Worm (Caenorhabditis elegans) whole organism, L4 larva: Measurements from ENCODE around the gene M79.2.

ENCODE experiments used
- F37D6.2 ChIP-seq: sonication (generic microtip); optimal IDR thresholded peaks from 2 replicates; lab custom pipeline; 2016; ENCODE audit warnings: mild to moderate bottlenecking, missing genetic modification characterization, missing compliant biosample characterization
- Y5F2A.4 ChIP-seq: fragments of 200-800 bp; sonication (Bioruptor generic); optimal IDR thresholded peaks from 2 replicates; lab custom pipeline; 2018; ENCODE audit warnings: mild to moderate bottlenecking, missing genetic modification characterization, missing compliant biosample characterization
- Y75B8A.6 ChIP-seq: fragments of 200-800 bp; sonication (Bioruptor generic); IDR thresholded peaks from 2 replicates; pipeline ENCODE4 v1.3.6; 2022; ENCODE audit warnings: missing genetic modification reagents, missing genetic modification characterization, missing compliant biosample characterization
- aha-1 ChIP-seq: fragments of 150-350 bp; peaks from one replicate; lab custom pipeline; 2014; ENCODE audit warnings: missing biosample characterization, missing genetic modification characterization
- arid-1 ChIP-seq: fragments of 200-800 bp; sonication (Bioruptor generic); conservative IDR thresholded peaks from 2 replicates; pipeline ENCODE4 v1.3.6; 2022; ENCODE audit warnings: missing genetic modification reagents, missing genetic modification characterization, missing compliant biosample characterization
- attf-4 ChIP-seq: sonication (generic microtip); optimal IDR thresholded peaks from 3 replicates; lab custom pipeline; 2017; ENCODE audit warnings: missing biosample characterization, missing genetic modification characterization
- ceh-20 ChIP-seq: fragments of 200-800 bp; sonication (Bioruptor generic); IDR thresholded peaks from 2 replicates; pipeline ENCODE4 v1.3.6; 2022; ENCODE audit warnings: missing genetic modification reagents, missing genetic modification characterization, missing compliant biosample characterization
- ceh-82 ChIP-seq: sonication (generic microtip); optimal IDR thresholded peaks from 2 replicates; lab custom pipeline; 2017; ENCODE audit warnings: missing biosample characterization, missing genetic modification characterization
- daf-12 ChIP-seq: fragments of 150-350 bp; optimal IDR thresholded peaks from 2 replicates; lab custom pipeline; 2014; ENCODE audit warnings: missing biosample characterization, missing genetic modification reagents, missing genetic modification characterization
- dmd-8 ChIP-seq: fragments of 200-800 bp; sonication (Bioruptor generic); IDR thresholded peaks from 2 replicates; pipeline ENCODE4 v1.3.6; 2022; ENCODE audit warnings: missing genetic modification characterization, missing compliant biosample characterization
- dpl-1 ChIP-seq: fragments of 150-350 bp; optimal IDR thresholded peaks from 2 replicates; lab custom pipeline; 2014; ENCODE audit warnings: missing biosample characterization, missing genetic modification reagents, missing genetic modification characterization
- fkh-10 ChIP-seq: fragments of 150-350 bp; optimal IDR thresholded peaks from 2 replicates; lab custom pipeline; 2014; ENCODE audit warnings: missing biosample characterization, missing genetic modification reagents, missing genetic modification characterization
- hlh-11 ChIP-seq: fragments of 200-800 bp; sonication (Bioruptor generic); optimal IDR thresholded peaks from 2 replicates; lab custom pipeline; 2018; ENCODE audit warnings: mild to moderate bottlenecking, missing genetic modification characterization, missing compliant biosample characterization
- hlh-30 ChIP-seq: sonication (generic microtip); optimal IDR thresholded peaks from 2 replicates; lab custom pipeline; 2017; ENCODE audit warnings: antibody characterized with exemption, mild to moderate bottlenecking, missing genetic modification characterization, missing compliant biosample characterization; ENCODE audit not compliant: insufficient read depth
- jun-1 ChIP-seq: fragments of 150-350 bp; optimal IDR thresholded peaks from 2 replicates; lab custom pipeline; 2014; ENCODE audit warnings: missing biosample characterization, missing genetic modification reagents, missing genetic modification characterization
- lin-15B ChIP-seq: fragments of 150-350 bp; sonication (generic microtip); optimal IDR thresholded peaks from 3 replicates; lab custom pipeline; 2014; ENCODE audit warnings: missing biosample characterization, missing genetic modification characterization
- lin-39 ChIP-seq: fragments of 150-350 bp; optimal IDR thresholded peaks from 2 replicates; lab custom pipeline; 2014; ENCODE audit warnings: missing biosample characterization, missing genetic modification reagents, missing genetic modification characterization
- lsy-2 ChIP-seq, 2 experiments: fragments of 150-350 bp in 1 of 2; sonication (generic microtip) in 1 of 2; optimal IDR thresholded peaks; 2 replicates each; lab custom pipeline; 2014 to 2017; ENCODE audit warnings: missing biosample characterization in 2 of 2, missing genetic modification characterization in 2 of 2
- mdt-29 ChIP-seq: fragments of 200-800 bp; sonication (Bioruptor generic); IDR thresholded peaks from 2 replicates; pipeline ENCODE4 v1.3.6; 2022; ENCODE audit warnings: missing genetic modification reagents, missing genetic modification characterization, missing compliant biosample characterization
- mes-2 ChIP-seq: sonication (generic microtip); optimal IDR thresholded peaks from 2 replicates; lab custom pipeline; 2016; ENCODE audit warnings: missing genotype, mild to moderate bottlenecking, missing genetic modification characterization, missing compliant biosample characterization; ENCODE audit not compliant: poor library complexity, severe bottlenecking
- nhr-237 ChIP-seq: sonication (generic microtip); optimal IDR thresholded peaks from 2 replicates; lab custom pipeline; 2017; ENCODE audit warnings: missing biosample characterization, missing genetic modification characterization
- nhr-42 ChIP-seq: fragments of 200-800 bp; sonication (Bioruptor generic); IDR thresholded peaks from 2 replicates; pipeline ENCODE4 v1.3.6; 2022; ENCODE audit warnings: missing genetic modification characterization, missing compliant biosample characterization
- nhr-76 ChIP-seq: fragments of 150-350 bp; optimal IDR thresholded peaks from 2 replicates; lab custom pipeline; 2014; ENCODE audit warnings: missing biosample characterization, missing genetic modification characterization
- pha-4 ChIP-seq, 2 experiments: fragments of 150-350 bp in 1 of 2; fragments of 200-800 bp in 1 of 2; sonication (Bioruptor generic) in 1 of 2; IDR thresholded peaks in 1 of 2; optimal IDR thresholded peaks in 1 of 2; 2 replicates each; pipeline versions ENCODE4 v1.3.6 to Lab custom; 2014 to 2022; ENCODE audit warnings: missing genetic modification characterization in 2 of 2, missing genetic modification reagents in 2 of 2, missing biosample characterization in 1 of 2, missing compliant biosample characterization in 1 of 2
- php-3 ChIP-seq: fragments of 200-800 bp; sonication (Bioruptor generic); IDR thresholded peaks from 2 replicates; pipeline ENCODE4 v1.3.6; 2022; ENCODE audit warnings: missing genetic modification reagents, missing genetic modification characterization, missing compliant biosample characterization
- rbr-2 ChIP-seq: sonication (generic microtip); optimal IDR thresholded peaks from 2 replicates; lab custom pipeline; 2016; ENCODE audit warnings: missing genotype, missing genetic modification characterization, missing compliant biosample characterization
- spr-1 ChIP-seq: sonication (generic microtip); optimal IDR thresholded peaks from 2 replicates; lab custom pipeline; 2016; ENCODE audit warnings: mild to moderate bottlenecking, missing genetic modification characterization, missing compliant biosample characterization
- spr-3 ChIP-seq: fragments of 200-800 bp; sonication (Bioruptor generic); optimal IDR thresholded peaks from 2 replicates; lab custom pipeline; 2018; ENCODE audit warnings: mild to moderate bottlenecking, missing genetic modification characterization, missing compliant biosample characterization
- unc-39 ChIP-seq: sonication (generic microtip); optimal IDR thresholded peaks from 2 replicates; lab custom pipeline; 2017; ENCODE audit warnings: missing biosample characterization, missing genetic modification characterization
- unc-62 ChIP-seq, 3 experiments: fragments of 150-350 bp in 1 of 3; sonication (generic microtip); optimal IDR thresholded peaks in 2 of 3; peaks in 1 of 3; 1 replicate in 1 of 3; 2 replicates in 2 of 3; lab custom pipeline; 2014 to 2017; ENCODE audit warnings: missing biosample characterization in 3 of 3, missing genetic modification characterization in 3 of 3, missing genetic modification reagents in 3 of 3, missing genotype in 1 of 3
- zfp-2 ChIP-seq: sonication (generic microtip); optimal IDR thresholded peaks from 2 replicates; lab custom pipeline; 2016; ENCODE audit warnings: mild to moderate bottlenecking, missing genetic modification characterization, missing compliant biosample characterization
- zip-2 ChIP-seq: fragments of 150-350 bp; optimal IDR thresholded peaks from 2 replicates; lab custom pipeline; 2014; ENCODE audit warnings: missing biosample characterization, missing genetic modification characterization

M79.2 gene

DNA sequence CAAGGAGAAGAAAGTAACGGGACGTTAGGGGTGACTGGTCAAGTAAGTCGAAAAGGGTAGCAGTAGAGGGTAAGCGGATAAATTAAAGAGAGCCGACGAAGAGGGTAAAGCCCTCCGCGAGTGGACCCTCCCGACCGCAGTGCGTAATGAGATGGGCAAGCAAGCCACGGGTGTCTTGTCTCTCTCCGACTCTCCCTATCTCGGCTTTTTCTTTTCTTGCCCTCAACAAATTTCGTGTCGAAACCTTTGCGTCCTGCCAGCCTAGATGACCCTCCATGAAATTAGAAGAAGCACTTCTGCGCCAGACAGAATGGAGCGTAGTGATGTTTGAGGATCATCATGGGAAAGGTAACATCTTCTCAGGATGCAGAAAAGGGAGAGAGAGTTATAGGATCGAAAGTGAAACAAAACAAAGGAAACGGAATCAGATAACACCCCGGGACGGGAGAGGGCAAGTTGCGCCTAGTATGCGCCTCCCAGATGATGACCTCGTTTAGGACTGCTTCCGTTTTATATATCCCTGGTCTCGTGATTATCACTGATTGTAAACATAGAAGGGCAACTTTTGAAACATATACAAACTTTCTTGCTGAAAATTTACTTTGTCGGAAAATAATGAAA, 34.7 kb downstream of the M79.2 start (continued):
- TF ChIP-seq daf-12 (tag; lab: Kevin White, UChicago) (no peak), nhr-237 (tag; lab: Kevin White, UChicago) (no peak)

DNA sequence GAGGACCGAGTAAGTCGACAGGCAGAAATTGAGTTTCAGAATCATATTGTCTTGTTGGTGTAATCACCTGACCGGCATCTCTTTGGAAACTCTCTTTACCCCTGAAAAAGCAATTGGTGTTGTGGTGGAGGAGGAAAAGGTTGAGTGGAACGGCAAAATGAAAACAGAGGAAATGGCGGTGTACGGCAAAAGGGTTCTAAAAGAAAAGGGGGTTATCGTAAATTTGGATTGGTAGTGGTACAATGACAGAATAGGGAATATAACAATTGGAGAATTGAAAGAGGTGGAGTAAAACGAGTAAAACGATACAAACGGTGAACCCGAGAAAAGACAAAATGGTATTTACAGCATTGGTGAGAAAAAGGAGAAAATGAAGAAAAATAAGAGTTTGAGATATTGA, 35.4 kb downstream of the M79.2 start, which contains the start of gene sdn-1:
Gene sdn-1 (minus strand): TSS at position 101 of the 400 bp plus-strand sequence.
- TF ChIP-seq aha-1 (tag; lab: Kevin White, UChicago) (peak; percentile 38), dmd-8 (GFP tag; lab: Robert Waterston, UW) (no peak), F37D6.2 (tag; lab: Kevin White, UChicago) (no peak), spr-3 (GFP tag; lab: Kevin White, UChicago) (no peak), arid-1 (no peak), jun-1 (tag; lab: Kevin White, UChicago) (no peak)

DNA sequence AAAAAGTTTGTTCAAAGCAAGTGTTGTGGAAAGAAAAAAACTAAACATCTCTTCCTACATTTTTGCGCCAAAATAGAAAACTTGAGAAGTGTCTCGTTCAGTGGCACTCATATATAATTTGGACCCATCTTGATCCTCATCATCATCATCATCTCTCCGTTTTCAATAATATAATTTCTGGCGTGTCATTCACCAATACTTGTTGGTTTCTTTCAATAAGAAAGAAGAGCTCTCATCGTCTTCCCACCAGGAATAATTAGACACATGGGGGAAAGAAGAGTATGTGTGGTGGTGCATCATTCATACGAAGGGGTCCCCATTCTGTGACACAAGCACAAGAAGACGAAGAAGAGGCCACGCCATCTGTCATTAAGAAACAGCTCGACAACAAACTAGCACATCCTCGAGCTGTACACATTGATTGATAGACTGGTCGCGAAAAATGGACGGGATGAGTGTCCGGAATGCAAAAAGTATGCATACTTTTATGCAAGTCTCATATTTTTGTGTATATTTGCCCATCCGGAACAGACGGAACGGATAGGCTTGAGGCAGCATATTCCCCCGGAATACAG, 37.3 kb downstream of the M79.2 start:
- TF ChIP-seq nhr-237 (tag; lab: Kevin White, UChicago) (no peak), unc-62 (GFP tag; optimal IDR thresholded peaks at IDR 0.05 in 1 of 2; lab: Kevin White, UChicago) (peak in 1 of 2 experiments; percentile 41), unc-62 (tag; optimal IDR thresholded peaks at IDR 0.05; lab: Kevin White, UChicago) (no peak), php-3 (GFP tag; lab: Robert Waterston, UW) (0 out of 2 replicates have a peak, but pooled peaks have one; percentile 26), spr-1 (no peak)

- TF ChIP-seq hlh-30 (tag; lab: Kevin White, UChicago): no peak
- TF ChIP-seq Y5F2A.4 (GFP tag; lab: Kevin White, UChicago): no peak
Measured at ce11 chrX:10590772-10591171, 37.8 kb downstream of the M79.2 start.

ce11 chrX:10589465-10589864, 39.1 kb downstream of the M79.2 start, which contains the start of gene F57C7.4:
TSS of gene F57C7.4 (minus strand) at chrX:10589565.
- TF ChIP-seq fkh-10 (no peak), zfp-2 (tag; lab: Kevin White, UChicago) (no peak), hlh-11 (tag; lab: Kevin White, UChicago) (no peak), lin-39 (tag; lab: Kevin White, UChicago) (no peak), Y75B8A.6 (GFP tag; lab: Robert Waterston, UW) (no peak), nhr-42 (no peak), rbr-2 (tag; lab: Kevin White, UChicago) (no peak), dpl-1 (no peak)

- no peak for TF ChIP-seq lsy-2 (tag; optimal IDR thresholded peaks at IDR 0.05; lab: Kevin White, UChicago)
- TF ChIP-seq lin-15B (tag; lab: Kevin White, UChicago): no peak
- no peak for TF ChIP-seq ceh-20 (GFP tag; lab: Robert Waterston, UW)
- TF ChIP-seq hlh-30 (tag; lab: Kevin White, UChicago): peak; percentile 31
- no peak for TF ChIP-seq attf-4
- TF ChIP-seq mdt-29 (GFP tag; lab: Robert Waterston, UW): no peak
- no peak for TF ChIP-seq zip-2 (tag; lab: Kevin White, UChicago)
- peak; percentile 4 for TF ChIP-seq mes-2 (tag; lab: Kevin White, UChicago)
- TF ChIP-seq ceh-82 (tag; lab: Kevin White, UChicago): no peak
- no peak for TF ChIP-seq nhr-76 (tag; lab: Kevin White, UChicago)
- TF ChIP-seq pha-4 (GFP tag; IDR thresholded peaks at IDR 0.05; lab: Robert Waterston, UW): no peak
- TF ChIP-seq pha-4 (tag; optimal IDR thresholded peaks at IDR 0.05; lab: Kevin White, UChicago): no peak
- no peak for TF ChIP-seq unc-39
Measured at ce11 chrX:10576872-10577271, 51.7 kb downstream of the M79.2 start, which contains the start of gene nhx-5. TSS of gene nhx-5 (plus strand) at chrX:10576953.
